Fruit fly (Drosophila melanogaster) whole organism, embryonic: ENCODE results near the gene Hip14.

Source experiments
- CG8281 ChIP-seq: fragments of 200-800 bp; sonication (Bioruptor generic); optimal IDR thresholded peaks from 2 replicates; lab custom pipeline; 2018; ENCODE audit warnings: missing biosample characterization, mild to moderate bottlenecking, missing genetic modification characterization, moderate library complexity
- Dll ChIP-seq: fragments of 200-800 bp; sonication (Bioruptor generic); IDR thresholded peaks from 4 replicates; pipeline ENCODE4 v1.3.6; 2022; ENCODE audit warnings: missing biosample characterization, missing genetic modification characterization; ENCODE audit not compliant: partially characterized antibody

DNA sequence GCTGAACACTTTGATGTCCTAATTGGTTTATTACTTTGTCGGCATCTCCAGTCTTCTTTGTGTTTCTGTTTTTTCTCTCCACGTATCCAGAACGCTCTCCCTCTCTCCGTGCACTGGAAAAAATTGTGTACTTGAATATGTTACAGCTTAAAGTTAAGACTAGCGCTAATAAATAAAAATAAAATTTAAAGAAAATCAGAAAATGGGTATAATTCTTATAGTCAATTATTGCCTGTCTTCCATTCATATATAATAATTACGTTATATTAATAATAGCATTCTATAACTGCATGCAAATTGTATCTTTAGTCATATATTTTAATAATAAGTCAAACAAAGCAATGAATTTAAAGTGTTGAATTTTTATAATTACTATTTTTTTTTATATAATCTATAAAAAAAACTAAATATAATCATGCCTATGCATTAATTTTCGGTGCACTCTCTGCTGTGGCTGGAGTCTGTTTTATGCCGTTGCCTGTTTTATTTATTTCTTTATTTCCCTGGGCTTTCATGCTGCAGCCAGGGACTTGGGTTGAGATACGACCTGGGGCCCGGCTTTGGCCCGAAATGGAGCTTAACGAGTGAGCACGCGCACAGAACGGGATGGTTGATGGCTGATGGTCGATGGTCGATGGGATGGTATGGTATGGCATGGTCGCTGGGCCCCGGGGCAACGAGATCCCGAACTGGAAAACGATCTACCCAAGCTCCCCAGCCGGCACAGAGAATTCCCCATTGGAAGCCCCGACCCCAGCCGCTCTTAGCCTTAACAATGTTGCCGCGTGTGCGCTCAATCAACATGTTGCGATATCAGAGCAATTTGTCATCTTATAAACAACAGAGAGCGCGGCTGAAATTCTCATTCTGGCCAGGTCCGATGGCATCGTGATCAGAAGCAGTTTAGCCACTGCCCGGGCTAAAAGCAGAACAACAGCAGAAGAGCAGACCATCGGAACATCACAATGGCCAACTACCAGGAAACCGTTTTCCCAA, 28.0 kb downstream of the Hip14 start:
- TF ChIP-seq CG8281 (tag; lab: Kevin White, UChicago) (no peak), Dll (GFP tag; lab: Robert Waterston, UW) (no peak)
